Worm (Caenorhabditis elegans): Measurements from ENCODE around the gene C25E10.8.

C25E10.8 gene

DNA sequence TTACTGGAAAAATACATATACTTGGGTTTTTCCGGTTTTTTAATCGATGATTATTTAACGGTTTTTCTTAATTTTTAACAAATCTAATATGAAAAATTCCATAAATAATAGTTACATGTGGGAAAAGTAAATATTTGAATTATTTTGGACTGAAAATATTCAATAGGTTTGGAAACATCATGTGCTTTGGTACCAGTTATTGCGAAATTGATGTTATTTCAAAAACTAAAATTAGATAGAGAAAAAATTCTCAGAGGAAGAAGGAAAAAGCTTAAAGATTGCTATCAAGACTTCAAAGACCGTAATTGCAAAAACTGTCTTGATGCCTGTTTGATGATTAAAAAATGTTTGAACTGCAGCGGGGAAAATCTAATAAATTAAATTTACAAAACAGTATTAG, 11.1 kb upstream of the C25E10.8 start:
- peak; percentile 54 for TF ChIP-seq nhr-85 (tag)
- TF ChIP-seq lin-13 (GFP tag; optimal IDR thresholded peaks at IDR 0.05), result no peak
- no peak for TF ChIP-seq efl-1 (optimal IDR thresholded peaks at IDR 0.05)
- peak in 1 of 2 experiments; percentile 29 for TF ChIP-seq efl-1 (GFP tag; optimal IDR thresholded peaks at IDR 0.05 in 1 of 2)

DNA sequence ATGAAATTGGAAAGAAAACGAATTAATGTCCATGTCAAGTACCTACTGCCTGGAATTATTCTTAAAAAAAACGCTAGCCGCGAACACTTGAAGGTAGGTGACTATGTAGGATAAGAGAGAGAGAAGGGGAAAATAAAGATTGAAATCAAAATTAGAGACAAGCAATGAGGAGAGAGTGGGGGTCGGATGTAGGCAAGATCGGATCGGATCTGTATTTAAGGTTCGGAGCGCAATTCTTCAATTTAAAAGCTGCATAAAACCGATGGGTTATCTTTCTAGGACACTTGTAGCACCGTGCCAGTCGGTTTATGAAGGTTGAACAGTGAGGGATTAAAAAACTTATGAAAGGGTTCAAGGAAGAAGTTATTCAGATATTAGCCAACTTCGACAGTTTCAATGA, 9.3 kb upstream of the C25E10.8 start:
- TF ChIP-seq elt-2 (tag; optimal IDR thresholded peaks at IDR 0.05) (no peak), efl-1 (optimal IDR thresholded peaks at IDR 0.05) (no peak), efl-1 (GFP tag; optimal IDR thresholded peaks at IDR 0.05 in 1 of 2) (peak in 1 of 2 experiments; percentile 89), nhr-85 (tag) (peak; percentile 23), blmp-1 (tag; optimal IDR thresholded peaks at IDR 0.05) (peak; percentile 18)

DNA sequence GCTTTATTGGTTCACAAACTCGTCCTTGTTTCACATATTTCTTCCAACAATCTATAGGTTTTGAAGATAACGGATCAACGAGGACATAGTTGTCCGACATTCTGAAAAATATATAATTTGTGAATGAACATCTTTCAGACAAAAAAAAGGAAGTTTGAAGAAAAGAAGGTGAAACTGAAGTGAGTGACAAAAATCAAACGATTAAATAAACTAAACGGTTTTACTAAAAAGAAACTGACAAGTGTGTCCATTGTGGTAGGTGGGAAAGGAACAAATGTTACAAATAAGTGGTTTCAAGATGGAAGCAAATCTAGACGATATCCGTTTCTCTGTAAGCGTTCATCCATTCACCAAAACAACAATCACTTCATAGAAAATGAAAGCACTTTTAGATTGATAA, 8.5 kb upstream of the C25E10.8 start, which contains the start of gene C25E10.12:
C25E10.12 (minus strand) TSS at position 101 of the 400 bp plus-strand sequence.
- no peak for TF ChIP-seq fkh-10 (GFP tag; optimal IDR thresholded peaks at IDR 0.05)
- TF ChIP-seq egl-27 (tag; optimal IDR thresholded peaks at IDR 0.05), result no peak
- TF ChIP-seq dpl-1 (GFP tag; optimal IDR thresholded peaks at IDR 0.05), result no peak
- no peak for TF ChIP-seq ceh-63 (GFP tag; optimal IDR thresholded peaks at IDR 0.05)
- no peak for TF ChIP-seq hlh-4 (tag; optimal IDR thresholded peaks at IDR 0.05)
- no peak for TF ChIP-seq swsn-7 (tag; optimal IDR thresholded peaks at IDR 0.05)
- TF ChIP-seq nhr-84 (tag; optimal IDR thresholded peaks at IDR 0.05), result no peak
- TF ChIP-seq aly-2 (tag; optimal IDR thresholded peaks at IDR 0.05), result no peak
- no peak for TF ChIP-seq ama-1 (optimal IDR thresholded peaks at IDR 0.05)
- TF ChIP-seq nhr-47 (tag; optimal IDR thresholded peaks at IDR 0.05), result no peak
- TF ChIP-seq mab-9 (GFP tag; IDR thresholded peaks at IDR 0.05), result no peak
- no peak for TF ChIP-seq lir-3 (tag; optimal IDR thresholded peaks at IDR 0.05; ENCODE audit: poor library complexity)

DNA sequence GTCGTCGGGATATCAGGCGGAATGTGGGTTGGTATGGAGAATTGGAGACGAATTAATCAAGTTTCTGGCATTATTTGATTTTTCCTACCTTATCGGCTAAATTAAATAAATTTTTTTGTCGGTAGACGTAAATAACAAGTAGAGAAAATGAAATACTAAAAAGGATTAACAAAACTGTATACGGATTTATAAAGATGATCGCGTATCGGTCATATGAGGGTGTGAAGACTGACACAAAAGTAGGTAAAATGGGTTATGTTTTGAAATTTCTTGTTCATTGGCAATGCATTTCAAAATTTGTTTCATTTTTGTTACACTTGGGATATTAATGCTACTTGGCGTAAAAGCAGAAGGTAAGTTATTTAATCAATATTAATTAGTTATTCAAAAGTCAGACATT, 5.6 kb upstream of the C25E10.8 start, which contains the start of the genes C25E10.16 and C25E10.13:
C25E10.16 (minus strand) TSS at position 101 of the 400 bp plus-strand sequence.
C25E10.13 (plus strand) TSS at position 256 of the 400 bp plus-strand sequence.
- TF ChIP-seq egl-27 (tag; optimal IDR thresholded peaks at IDR 0.05) (no peak), mef-2 (tag; optimal IDR thresholded peaks at IDR 0.05) (no peak), lin-35 (GFP tag; optimal IDR thresholded peaks at IDR 0.05) (no peak), fkh-8 (tag; optimal IDR thresholded peaks at IDR 0.05) (peak; percentile 26), egl-13 (tag; optimal IDR thresholded peaks at IDR 0.05) (no peak)

ce11 chrV:9058627-9059026, 4.8 kb upstream of the C25E10.8 start, which contains the start of gene C25E10.11:
Gene C25E10.11 (minus strand): TSS chrV:9058727.
- no peak for TF ChIP-seq lsy-2 (tag; optimal IDR thresholded peaks at IDR 0.05)
- TF ChIP-seq elt-2 (tag; optimal IDR thresholded peaks at IDR 0.05), result no peak
- no peak for TF ChIP-seq ceh-82 (tag; optimal IDR thresholded peaks at IDR 0.05)
- no peak for TF ChIP-seq swsn-7 (tag; optimal IDR thresholded peaks at IDR 0.05)
- TF ChIP-seq ama-1 (optimal IDR thresholded peaks at IDR 0.05), result no peak
- TF ChIP-seq ceh-88 (GFP tag; IDR thresholded peaks at IDR 0.05), result no peak
- no peak for TF ChIP-seq unc-62 (GFP tag; optimal IDR thresholded peaks at IDR 0.05)
- TF ChIP-seq nhr-90 (tag; optimal IDR thresholded peaks at IDR 0.05; ENCODE audit: poor library complexity), result no peak
- no peak for TF ChIP-seq tbx-2 (tag; optimal IDR thresholded peaks at IDR 0.05)
- TF ChIP-seq zag-1 (tag; optimal IDR thresholded peaks at IDR 0.05), result no peak
- no peak for TF ChIP-seq fkh-8 (tag; optimal IDR thresholded peaks at IDR 0.05)
- no peak for TF ChIP-seq C04F5.9 (tag; optimal IDR thresholded peaks at IDR 0.05)
- no peak for TF ChIP-seq mab-9 (GFP tag; IDR thresholded peaks at IDR 0.05)
- no peak for TF ChIP-seq egl-13 (tag; optimal IDR thresholded peaks at IDR 0.05)
- TF ChIP-seq ets-5 (GFP tag; IDR thresholded peaks at IDR 0.05), result no peak
- no peak for TF ChIP-seq nhr-20 (tag; optimal IDR thresholded peaks at IDR 0.05)
- no peak for TF ChIP-seq sup-37 (GFP tag; optimal IDR thresholded peaks at IDR 0.05)
- no peak for TF ChIP-seq pqm-1 (tag; optimal IDR thresholded peaks at IDR 0.05)
- no peak for TF ChIP-seq vab-15 (tag; optimal IDR thresholded peaks at IDR 0.05)

All from whole organism, L1 larva.